Worm (Caenorhabditis elegans) whole organism, mixed stage, embryonic: ENCODE data around the gene clec-150.

Source experiments
- M03D4.4 ChIP-seq: sonication (generic microtip); optimal IDR thresholded peaks from 2 replicates; lab custom pipeline; 2017; ENCODE audit warnings: mild to moderate bottlenecking, missing genetic modification characterization, missing compliant biosample characterization
- bed-3 ChIP-seq: fragments of 200-800 bp; sonication (Bioruptor generic); optimal IDR thresholded peaks from 3 replicates; lab custom pipeline; 2018; ENCODE audit warnings: mild to moderate bottlenecking, missing genetic modification characterization, moderate library complexity, missing compliant biosample characterization
- blmp-1 ChIP-seq: fragments of 150-350 bp; optimal IDR thresholded peaks from 2 replicates; lab custom pipeline; 2014; ENCODE audit warnings: missing biosample characterization, missing genetic modification characterization
- ceh-39 ChIP-seq: fragments of 150-350 bp; optimal IDR thresholded peaks from 2 replicates; lab custom pipeline; 2014; ENCODE audit warnings: missing biosample characterization, missing genetic modification characterization
- ceh-43 ChIP-seq: fragments of 200-800 bp; sonication (Bioruptor generic); optimal IDR thresholded peaks from 2 replicates; lab custom pipeline; 2018; ENCODE audit warnings: mild to moderate bottlenecking, missing genetic modification characterization, moderate library complexity, missing compliant biosample characterization
- ceh-83 ChIP-seq: fragments of 200-800 bp; sonication (Bioruptor generic); optimal IDR thresholded peaks from 2 replicates; lab custom pipeline; 2018; ENCODE audit warnings: mild to moderate bottlenecking, missing genetic modification characterization, missing compliant biosample characterization
- ces-1 ChIP-seq: fragments of 150-350 bp; optimal IDR thresholded peaks from 2 replicates; lab custom pipeline; 2014; ENCODE audit warnings: missing biosample characterization, missing genetic modification reagents, missing genetic modification characterization
- cnd-1 ChIP-seq: fragments of 200-800 bp; sonication (Bioruptor generic); optimal IDR thresholded peaks from 2 replicates; lab custom pipeline; 2018; ENCODE audit warnings: mild to moderate bottlenecking, missing genetic modification characterization, missing compliant biosample characterization
- drap-1 ChIP-seq: fragments of 200-800 bp; sonication (Bioruptor generic); optimal IDR thresholded peaks from 3 replicates; lab custom pipeline; 2018; ENCODE audit warnings: mild to moderate bottlenecking, missing genetic modification characterization, missing compliant biosample characterization
- elt-1 ChIP-seq: sonication (generic microtip); optimal IDR thresholded peaks from 2 replicates; lab custom pipeline; 2017; ENCODE audit warnings: missing genetic modification characterization, mild to moderate bottlenecking, missing compliant biosample characterization, antibody characterized with exemption, moderate library complexity, borderline replicate concordance; ENCODE audit not compliant: insufficient read depth
- elt-3 ChIP-seq: fragments of 150-350 bp; optimal IDR thresholded peaks from 2 replicates; lab custom pipeline; 2014; ENCODE audit warnings: missing biosample characterization, missing genetic modification characterization
- flh-1 ChIP-seq: fragments of 200-800 bp; sonication (Bioruptor generic); optimal IDR thresholded peaks from 2 replicates; lab custom pipeline; 2018; ENCODE audit warnings: mild to moderate bottlenecking, missing genetic modification characterization, moderate library complexity, missing compliant biosample characterization
- ham-2 ChIP-seq: fragments of 200-800 bp; sonication (Bioruptor generic); optimal IDR thresholded peaks from 2 replicates; lab custom pipeline; 2018; ENCODE audit warnings: mild to moderate bottlenecking, missing genetic modification characterization, missing compliant biosample characterization
- hlh-1 ChIP-seq: fragments of 150-350 bp; optimal IDR thresholded peaks from 2 replicates; lab custom pipeline; 2014; ENCODE audit warnings: missing biosample characterization, missing genetic modification reagents, missing genetic modification characterization
- lin-13 ChIP-seq: fragments of 150-350 bp; optimal IDR thresholded peaks from 2 replicates; lab custom pipeline; 2014; ENCODE audit warnings: missing biosample characterization, missing genetic modification characterization
- lin-32 ChIP-seq: fragments of 200-800 bp; sonication (Bioruptor generic); optimal IDR thresholded peaks from 2 replicates; lab custom pipeline; 2018; ENCODE audit warnings: mild to moderate bottlenecking, missing genetic modification characterization, missing compliant biosample characterization
- lsy-2 ChIP-seq: fragments of 150-350 bp; optimal IDR thresholded peaks from 2 replicates; lab custom pipeline; 2014; ENCODE audit warnings: missing biosample characterization, missing genetic modification characterization
- mab-5 ChIP-seq: fragments of 150-350 bp; optimal IDR thresholded peaks from 2 replicates; lab custom pipeline; 2014; ENCODE audit warnings: missing biosample characterization, missing genetic modification characterization
- mep-1 ChIP-seq: fragments of 150-350 bp; optimal IDR thresholded peaks from 2 replicates; lab custom pipeline; 2017; ENCODE audit warnings: missing biosample characterization, missing genetic modification reagents, missing genetic modification characterization, inconsistent platforms
- mls-2 ChIP-seq: sonication (generic microtip); optimal IDR thresholded peaks from 2 replicates; lab custom pipeline; 2016; ENCODE audit warnings: mild to moderate bottlenecking, missing genetic modification characterization, moderate library complexity, missing compliant biosample characterization
- nhr-12 ChIP-seq: fragments of 150-350 bp; optimal IDR thresholded peaks from 2 replicates; lab custom pipeline; 2014; ENCODE audit warnings: missing biosample characterization, missing genetic modification characterization
- nhr-2 ChIP-seq: fragments of 150-350 bp; optimal IDR thresholded peaks from 2 replicates; lab custom pipeline; 2014; ENCODE audit warnings: missing biosample characterization, missing genetic modification characterization
- nhr-237 ChIP-seq: fragments of 150-350 bp; optimal IDR thresholded peaks from 2 replicates; lab custom pipeline; 2014; ENCODE audit warnings: missing biosample characterization, missing genetic modification characterization
- nhr-76 ChIP-seq: sonication (generic microtip); optimal IDR thresholded peaks from 2 replicates; lab custom pipeline; 2017; ENCODE audit warnings: missing biosample characterization, missing genetic modification characterization
- pha-4 ChIP-seq: fragments of 150-350 bp; optimal IDR thresholded peaks from 2 replicates; lab custom pipeline; 2018; ENCODE audit warnings: missing biosample characterization, missing genetic modification reagents, missing genetic modification characterization
- sem-2 ChIP-seq: fragments of 200-800 bp; sonication (Bioruptor generic); optimal IDR thresholded peaks from 2 replicates; lab custom pipeline; 2018; ENCODE audit warnings: mild to moderate bottlenecking, missing genetic modification characterization, missing compliant biosample characterization
- snpc-4 ChIP-seq: fragments of 150-350 bp; optimal IDR thresholded peaks from 2 replicates; lab custom pipeline; 2014; ENCODE audit warnings: missing biosample characterization, missing genetic modification characterization
- sptf-1 ChIP-seq: sonication (generic microtip); optimal IDR thresholded peaks from 2 replicates; lab custom pipeline; 2017; ENCODE audit warnings: mild to moderate bottlenecking, missing genetic modification characterization, moderate library complexity, missing compliant biosample characterization
- tbx-8 ChIP-seq: fragments of 200-800 bp; sonication (Bioruptor generic); optimal IDR thresholded peaks from 2 replicates; lab custom pipeline; 2018; ENCODE audit warnings: mild to moderate bottlenecking, missing genetic modification characterization, moderate library complexity, missing compliant biosample characterization
- unc-120 ChIP-seq: sonication (generic microtip); optimal IDR thresholded peaks from 2 replicates; lab custom pipeline; 2017; ENCODE audit warnings: missing genetic modification characterization, missing compliant biosample characterization; ENCODE audit not compliant: poor library complexity, severe bottlenecking
- unc-39 ChIP-seq: fragments of 150-350 bp; optimal IDR thresholded peaks from 2 replicates; lab custom pipeline; 2014; ENCODE audit warnings: missing biosample characterization, missing genetic modification characterization
- unc-62 ChIP-seq: fragments of 150-350 bp; optimal IDR thresholded peaks from 2 replicates; lab custom pipeline; 2014; ENCODE audit warnings: missing biosample characterization, missing genetic modification reagents, missing genetic modification characterization
- zip-8 ChIP-seq: fragments of 150-350 bp; optimal IDR thresholded peaks from 2 replicates; lab custom pipeline; 2014; ENCODE audit warnings: missing biosample characterization, missing genetic modification characterization
- ztf-11 ChIP-seq: fragments of 150-350 bp; optimal IDR thresholded peaks from 2 replicates; lab custom pipeline; 2014; ENCODE audit warnings: missing biosample characterization, missing genetic modification characterization

Gene clec-150

DNA sequence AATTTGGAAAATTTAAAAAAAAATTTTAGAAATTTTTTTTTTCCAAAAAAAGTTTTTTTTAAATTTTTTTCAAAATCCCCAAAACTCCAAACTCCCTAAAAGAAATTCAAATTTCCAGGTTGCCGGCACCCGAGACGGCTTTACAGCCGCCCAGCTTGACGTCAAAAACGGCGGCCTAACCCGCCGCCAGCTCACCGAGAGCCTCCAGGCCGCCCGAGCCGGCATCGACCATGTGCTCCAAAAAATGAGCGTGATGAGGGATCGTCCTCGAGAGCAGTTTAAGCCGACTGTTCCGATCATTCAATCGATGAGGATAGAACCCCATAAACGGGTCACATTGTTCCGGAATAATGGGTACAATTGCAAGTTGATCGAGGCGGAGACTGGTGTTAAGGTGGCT is 41.3 kb downstream of the clec-150 start:
- no peak for TF ChIP-seq zip-8 (tag; lab: Kevin White, UChicago)
- TF ChIP-seq, all 35 proteins: peak for 0

DNA sequence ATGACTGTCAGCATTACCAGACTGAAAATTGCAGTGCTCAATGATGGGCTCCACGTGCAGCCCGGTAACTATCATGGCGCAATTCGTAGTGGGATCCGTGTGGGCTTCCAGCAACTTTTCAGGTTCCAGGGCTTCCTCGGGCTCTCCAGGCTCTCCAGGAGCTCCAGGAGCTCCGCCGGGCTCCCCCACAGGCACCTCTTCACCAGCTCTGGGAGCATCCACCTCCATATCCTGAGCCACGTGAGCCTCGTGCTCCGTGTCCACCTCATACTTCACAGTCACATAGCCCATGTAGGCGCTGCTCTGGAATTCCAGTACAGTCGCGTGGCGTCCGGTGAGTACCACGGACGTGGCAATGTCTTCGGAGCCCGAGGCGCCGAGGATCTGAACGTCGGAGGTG is 49.4 kb downstream of the clec-150 start:
- TF ChIP-seq nhr-12 (tag; lab: Kevin White, UChicago) (no peak), sptf-1 (tag; lab: Kevin White, UChicago) (no peak), sem-2 (peak; percentile 16)
- TF ChIP-seq, all 35 proteins: peak for 1

DNA sequence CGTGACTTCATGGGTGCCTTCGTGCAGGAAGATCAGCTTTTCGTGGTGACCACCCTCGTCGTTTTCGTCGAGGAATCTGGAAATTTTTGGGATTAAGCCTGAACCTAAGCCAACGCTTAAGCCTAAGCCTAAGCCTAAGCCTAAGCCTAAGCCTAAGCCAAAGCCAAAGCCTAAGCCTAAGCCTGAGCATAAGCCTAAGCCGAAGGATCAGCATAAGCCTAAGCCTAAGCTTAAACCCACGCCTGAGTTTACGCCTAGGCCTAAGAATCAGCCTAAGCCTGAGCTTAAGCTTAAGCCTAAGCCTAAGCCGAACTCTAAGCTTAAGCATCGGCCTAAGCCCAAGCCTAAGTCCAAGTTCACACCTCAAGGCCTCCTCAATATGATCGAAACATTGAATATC is 49.8 kb downstream of the clec-150 start:
- no peak for TF ChIP-seq ztf-11 (tag; lab: Kevin White, UChicago)
- peak; percentile 31 for TF ChIP-seq ham-2 (GFP tag; lab: Kevin White, UChicago)

DNA sequence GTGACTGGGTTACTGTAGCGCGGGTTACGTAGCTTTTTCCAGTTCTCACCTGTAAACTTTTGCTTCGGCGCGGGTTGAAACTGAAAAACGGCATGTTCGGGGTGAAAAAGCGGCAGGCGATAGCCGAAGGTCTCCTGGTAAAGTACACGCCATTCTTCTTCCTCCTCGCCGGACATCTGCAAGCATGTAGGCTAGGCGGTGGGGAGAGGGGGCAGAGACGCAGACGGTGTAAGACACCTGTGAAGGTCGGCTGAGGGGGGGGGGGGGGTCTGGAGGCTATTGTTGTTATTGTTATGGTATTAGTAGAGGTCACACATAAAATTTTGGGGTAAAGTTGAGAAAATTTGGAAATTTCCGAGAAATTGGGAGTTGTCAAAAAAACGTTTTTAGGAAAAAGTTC is 50.6 kb downstream of the clec-150 start, which contains the start of gene fbxo-11.2:
fbxo-11.2 (minus strand) TSS at position 176 of the 400 bp plus-strand sequence.
- TF ChIP-seq mep-1 (tag; lab: Kevin White, UChicago): no peak
- TF ChIP-seq elt-3: no peak
- no peak for TF ChIP-seq ceh-83 (GFP tag; lab: Kevin White, UChicago)
- no peak for TF ChIP-seq drap-1
- TF ChIP-seq unc-39: no peak
- peak; percentile 41 for TF ChIP-seq cnd-1 (tag; lab: Kevin White, UChicago)
- no peak for TF ChIP-seq lin-13 (tag; lab: Kevin White, UChicago)
- peak; percentile 24 for TF ChIP-seq M03D4.4 (tag; lab: Kevin White, UChicago)
- no peak for TF ChIP-seq ceh-43 (GFP tag; lab: Kevin White, UChicago)
- no peak for TF ChIP-seq elt-1 (tag; lab: Kevin White, UChicago)
- no peak for TF ChIP-seq lsy-2 (tag; lab: Kevin White, UChicago)
- no peak for TF ChIP-seq snpc-4 (tag; lab: Kevin White, UChicago)
- TF ChIP-seq tbx-8 (GFP tag; lab: Kevin White, UChicago): peak; percentile 16
- peak; percentile 95 for TF ChIP-seq ham-2 (GFP tag; lab: Kevin White, UChicago)
- TF ChIP-seq mls-2: no peak
- no peak for TF ChIP-seq blmp-1 (tag; lab: Kevin White, UChicago)
- no peak for TF ChIP-seq zip-8 (tag; lab: Kevin White, UChicago)
- no peak for TF ChIP-seq nhr-237
- no peak for TF ChIP-seq ztf-11 (tag; lab: Kevin White, UChicago)
- TF ChIP-seq mab-5: no peak
- no peak for TF ChIP-seq nhr-2 (tag; lab: Kevin White, UChicago)
- no peak for TF ChIP-seq hlh-1 (tag; lab: Kevin White, UChicago)
- no peak for TF ChIP-seq nhr-76 (tag; lab: Kevin White, UChicago)
- no peak for TF ChIP-seq pha-4 (tag; lab: Kevin White, UChicago)
- no peak for TF ChIP-seq lin-32 (GFP tag; lab: Kevin White, UChicago)
- TF ChIP-seq unc-120: no peak
- no peak for TF ChIP-seq ces-1 (GFP tag; lab: Kevin White, UChicago)
- TF ChIP-seq sptf-1 (tag; lab: Kevin White, UChicago): peak; percentile 13
- no peak for TF ChIP-seq unc-62
- TF ChIP-seq, all 35 proteins: peak for 5

DNA sequence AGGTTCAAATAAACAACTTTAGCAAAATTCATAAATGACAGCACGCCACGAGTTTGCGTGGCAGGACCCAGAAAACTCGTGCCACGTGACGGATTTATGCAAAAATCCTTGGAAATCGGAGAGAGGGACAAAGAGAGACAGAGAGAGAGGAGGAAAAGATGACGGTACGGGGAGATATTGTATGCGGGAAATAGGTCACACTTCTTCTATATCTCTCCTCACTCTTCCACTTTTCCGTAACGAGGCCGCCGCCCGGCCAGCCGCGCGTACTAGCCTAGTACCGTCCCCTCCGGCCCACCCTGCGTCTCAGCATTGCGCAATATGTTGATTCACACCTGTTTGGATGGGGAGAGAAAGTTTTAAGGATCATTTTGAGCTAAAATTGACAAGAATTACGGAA is 51.6 kb downstream of the clec-150 start:
- TF ChIP-seq unc-62 (no peak), nhr-2 (tag; lab: Kevin White, UChicago) (peak; percentile 55), zip-8 (tag; lab: Kevin White, UChicago) (peak; percentile 71), sem-2 (no peak), elt-1 (tag; lab: Kevin White, UChicago) (no peak), ham-2 (GFP tag; lab: Kevin White, UChicago) (peak; percentile 86), drap-1 (peak; percentile 4), sptf-1 (tag; lab: Kevin White, UChicago) (peak; percentile 17), hlh-1 (tag; lab: Kevin White, UChicago) (no peak), lin-32 (GFP tag; lab: Kevin White, UChicago) (no peak), nhr-12 (tag; lab: Kevin White, UChicago) (no peak), ceh-43 (GFP tag; lab: Kevin White, UChicago) (no peak), flh-1 (GFP tag; lab: Kevin White, UChicago) (no peak), ceh-83 (GFP tag; lab: Kevin White, UChicago) (peak; percentile 59), mls-2 (no peak), ztf-11 (tag; lab: Kevin White, UChicago) (no peak), pha-4 (tag; lab: Kevin White, UChicago) (no peak), nhr-76 (tag; lab: Kevin White, UChicago) (no peak), bed-3 (GFP tag; lab: Kevin White, UChicago) (no peak), lsy-2 (tag; lab: Kevin White, UChicago) (no peak), ceh-39 (tag; lab: Kevin White, UChicago) (no peak)
